Fruit fly (Drosophila melanogaster): ENCODE results near the gene CG42853.
A peak's percentile ranks its signal among the peaks of the same experiment; 100 is the strongest.

The CG42853 gene

DNA sequence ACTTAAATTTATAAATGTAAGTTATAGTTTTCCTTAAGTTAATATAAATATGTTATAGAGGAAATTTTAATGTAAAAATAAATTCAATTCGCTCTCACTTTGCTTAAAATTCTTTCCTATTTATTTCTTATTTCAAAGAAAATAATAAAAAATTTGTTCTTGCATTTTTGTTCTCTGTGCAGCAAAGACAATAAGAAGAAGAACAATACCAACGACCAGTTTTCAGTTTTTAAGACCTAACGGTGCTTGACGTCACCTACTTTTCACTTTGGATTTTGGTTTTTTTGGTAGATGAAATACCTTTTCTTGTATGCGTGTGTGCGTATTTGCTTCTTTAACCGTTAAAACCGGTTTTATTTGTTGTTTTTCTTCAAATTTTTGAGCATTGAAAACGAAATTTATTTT, 19.6 kb downstream of the CG42853 start (continued):
- TF ChIP-seq CG10654 (GFP tag; optimal IDR thresholded peaks at IDR 0.05) (no peak), phol (tag; optimal IDR thresholded peaks at IDR 0.05) (peak; percentile 65), Dad (GFP tag; optimal IDR thresholded peaks at IDR 0.05) (no peak), her (GFP tag; optimal IDR thresholded peaks at IDR 0.05) (no peak), Mes4 (GFP tag; optimal IDR thresholded peaks at IDR 0.05) (no peak), ac (GFP tag; optimal IDR thresholded peaks at IDR 0.05) (no peak), chm (GFP tag; IDR thresholded peaks at IDR 0.05) (no peak), Xrp1 (GFP tag; IDR thresholded peaks at IDR 0.05) (no peak; the same call in 1 of the 2 replicates), H15 (GFP tag; IDR thresholded peaks at IDR 0.05) (no peak), knrl (GFP tag; IDR thresholded peaks at IDR 0.05; ENCODE audit: partially characterized antibody) (no peak), Sin3A (optimal IDR thresholded peaks at IDR 0.05) (no peak), Xbp1 (GFP tag; optimal IDR thresholded peaks at IDR 0.05) (no peak), CG8765 (GFP tag; IDR thresholded peaks at IDR 0.05) (no peak), Oaz (GFP tag; IDR thresholded peaks at IDR 0.05) (no peak), CG6272 (GFP tag; IDR thresholded peaks at IDR 0.05) (no peak), eyg (GFP tag; optimal IDR thresholded peaks at IDR 0.05) (no peak), seq (GFP tag; IDR thresholded peaks at IDR 0.05) (no peak), dan (GFP tag; IDR thresholded peaks at IDR 0.05) (no peak), ind (GFP tag; optimal IDR thresholded peaks at IDR 0.05) (no peak), Drgx (GFP tag; IDR thresholded peaks at IDR 0.05) (no peak), pnt (GFP tag; optimal IDR thresholded peaks at IDR 0.05) (no peak), CG13775 (GFP tag; optimal IDR thresholded peaks at IDR 0.05) (no peak), Hey (tag; optimal IDR thresholded peaks at IDR 0.05) (no peak), CG6654 (GFP tag; optimal IDR thresholded peaks at IDR 0.05) (no peak), kni (GFP tag; optimal IDR thresholded peaks at IDR 0.05) (peak; percentile 76), Hr39 (optimal IDR thresholded peaks at IDR 0.05) (no peak), gfzf (GFP tag; optimal IDR thresholded peaks at IDR 0.05) (no peak), CG9817 (tag; optimal IDR thresholded peaks at IDR 0.05) (no peak), zf30C (GFP tag; optimal IDR thresholded peaks at IDR 0.05) (peak; percentile 74), CG9215 (GFP tag; IDR thresholded peaks at IDR 0.05) (no peak), dpn (GFP tag; optimal IDR thresholded peaks at IDR 0.05) (no peak), ERR (GFP tag; optimal IDR thresholded peaks at IDR 0.05) (no peak), trh (GFP tag; optimal IDR thresholded peaks at IDR 0.05) (no peak), CG15514 (GFP tag; optimal IDR thresholded peaks at IDR 0.05) (no peak), CG12299 (tag; optimal IDR thresholded peaks at IDR 0.05) (no peak), CG10565 (GFP tag; optimal IDR thresholded peaks at IDR 0.05) (no peak), kay (GFP tag; optimal IDR thresholded peaks at IDR 0.05) (no peak), CG7839 (tag; optimal IDR thresholded peaks at IDR 0.05) (peak; percentile 61), Nf-YC (tag; optimal IDR thresholded peaks at IDR 0.05) (no peak), wdn (GFP tag; IDR thresholded peaks at IDR 0.05) (no peak), CG11696 (GFP tag; IDR thresholded peaks at IDR 0.05) (no peak), PHDP (tag; optimal IDR thresholded peaks at IDR 0.05) (peak; percentile 43), CG33213 (GFP tag; optimal IDR thresholded peaks at IDR 0.05) (no peak), slou (GFP tag; optimal IDR thresholded peaks at IDR 0.05) (no peak), CG12769 (tag; optimal IDR thresholded peaks at IDR 0.05) (no peak), luna (GFP tag; optimal IDR thresholded peaks at IDR 0.05) (no peak), NC2α (GFP tag; optimal IDR thresholded peaks at IDR 0.05) (no peak), CG11504 (tag; optimal IDR thresholded peaks at IDR 0.05) (peak; percentile 52), CG18619 (GFP tag; optimal IDR thresholded peaks at IDR 0.05) (no peak), CG11695 (GFP tag; IDR thresholded peaks at IDR 0.05) (no peak), CG4707 (GFP tag; optimal IDR thresholded peaks at IDR 0.05) (no peak), CG8089 (GFP tag; optimal IDR thresholded peaks at IDR 0.05) (no peak), CG15073 (GFP tag; optimal IDR thresholded peaks at IDR 0.05) (no peak), Dll (GFP tag; IDR thresholded peaks at IDR 0.05; ENCODE audit: partially characterized antibody) (no peak)

Measured in whole organism, embryonic.